Worm (Caenorhabditis elegans) whole organism, mixed stage, embryonic: ENCODE data around the gene gst-3.

Source experiments
- cnd-1 ChIP-seq: fragments of 200-800 bp; sonication (Bioruptor generic); optimal IDR thresholded peaks from 2 replicates; lab custom pipeline; 2018; ENCODE audit warnings: mild to moderate bottlenecking, missing genetic modification characterization, missing compliant biosample characterization
- elt-3 ChIP-seq: fragments of 150-350 bp; optimal IDR thresholded peaks from 2 replicates; lab custom pipeline; 2014; ENCODE audit warnings: missing biosample characterization, missing genetic modification characterization
- hlh-1 ChIP-seq: fragments of 150-350 bp; optimal IDR thresholded peaks from 2 replicates; lab custom pipeline; 2014; ENCODE audit warnings: missing biosample characterization, missing genetic modification reagents, missing genetic modification characterization
- nhr-237 ChIP-seq: fragments of 150-350 bp; optimal IDR thresholded peaks from 2 replicates; lab custom pipeline; 2014; ENCODE audit warnings: missing biosample characterization, missing genetic modification characterization
- nhr-28 ChIP-seq: fragments of 150-350 bp; optimal IDR thresholded peaks from 2 replicates; lab custom pipeline; 2014; ENCODE audit warnings: missing biosample characterization, missing genetic modification characterization
- sptf-1 ChIP-seq: sonication (generic microtip); optimal IDR thresholded peaks from 2 replicates; lab custom pipeline; 2017; ENCODE audit warnings: mild to moderate bottlenecking, missing genetic modification characterization, moderate library complexity, missing compliant biosample characterization

ce11 chrIV:10128906-10129386 is 11.1 kb downstream of the gst-3 start, which contains the start of the genes gtbp-1 and K08F4.3:
- TF ChIP-seq sptf-1 (tag; lab: Kevin White, UChicago): no peak
- peak; percentile 39 for TF ChIP-seq nhr-237 (tag; lab: Kevin White, UChicago)
- no peak for TF ChIP-seq elt-3 (tag; lab: Kevin White, UChicago)
- TF ChIP-seq cnd-1 (tag; lab: Kevin White, UChicago): no peak
- peak; percentile 6 for TF ChIP-seq hlh-1 (tag; lab: Kevin White, UChicago)
- no peak for TF ChIP-seq nhr-28 (tag; lab: Kevin White, UChicago)
